Worm (Caenorhabditis elegans): Measurements from ENCODE around the gene nhr-154.

- TF ChIP-seq nhr-28 (tag; optimal IDR thresholded peaks at IDR 0.05) (no peak), unc-62 (GFP tag; optimal IDR thresholded peaks at IDR 0.05) (no peak), blmp-1 (tag; optimal IDR thresholded peaks at IDR 0.05) (no peak), unc-39 (tag; optimal IDR thresholded peaks at IDR 0.05) (no peak), ceh-83 (GFP tag; optimal IDR thresholded peaks at IDR 0.05) (no peak), mep-1 (tag; optimal IDR thresholded peaks at IDR 0.05) (no peak), lsy-2 (tag; optimal IDR thresholded peaks at IDR 0.05) (no peak), cnd-1 (tag; optimal IDR thresholded peaks at IDR 0.05) (no peak), nhr-237 (tag; optimal IDR thresholded peaks at IDR 0.05) (no peak), sptf-1 (tag; optimal IDR thresholded peaks at IDR 0.05) (no peak), sem-2 (GFP tag; optimal IDR thresholded peaks at IDR 0.05) (no peak), snpc-4 (tag; optimal IDR thresholded peaks at IDR 0.05) (no peak), drap-1 (GFP tag; optimal IDR thresholded peaks at IDR 0.05) (no peak)
Measured at ce11 chrV:12082932-12083331, 18.2 kb upstream of the nhr-154 start, which contains the start of gene R07B7.10.

Measured in whole organism, mixed stage, embryonic.